Worm (Caenorhabditis elegans): ENCODE measurements around the gene mrpl-20.

The mrpl-20 gene

ce11 chrII:13383061-13383460, 45.0 kb downstream of the mrpl-20 start:
- TF ChIP-seq mxl-2 (GFP tag; conservative IDR thresholded peaks at IDR 0.05) (no peak), set-16 (GFP tag; IDR thresholded peaks at IDR 0.05) (peak; percentile 71)

- no peak for TF ChIP-seq mes-2 (tag; optimal IDR thresholded peaks at IDR 0.05; ENCODE audit: poor library complexity, severe bottlenecking)
- TF ChIP-seq nhr-102 (tag; optimal IDR thresholded peaks at IDR 0.05) = no peak
- no peak for TF ChIP-seq dpl-1 (GFP tag; optimal IDR thresholded peaks at IDR 0.05)
- TF ChIP-seq aha-1 (tag) = no peak
- no peak for TF ChIP-seq daf-8 (GFP tag; IDR thresholded peaks at IDR 0.05)
- TF ChIP-seq ceh-32 (tag; optimal IDR thresholded peaks at IDR 0.05; ENCODE audit: poor library complexity) = no peak
- no peak for TF ChIP-seq Y75B8A.6 (GFP tag; IDR thresholded peaks at IDR 0.05)
- TF ChIP-seq daf-16 (GFP tag; optimal IDR thresholded peaks at IDR 0.05) = no peak
- TF ChIP-seq daf-16 (tag; optimal IDR thresholded peaks at IDR 0.05) = no peak
- no peak for TF ChIP-seq jun-1 (tag; optimal IDR thresholded peaks at IDR 0.05)
- TF ChIP-seq unc-130 (GFP tag; optimal IDR thresholded peaks at IDR 0.05) = no peak
- no peak for TF ChIP-seq daf-12 (tag; optimal IDR thresholded peaks at IDR 0.05)
- no peak for TF ChIP-seq F44E2.7 (GFP tag; IDR thresholded peaks at IDR 0.05)
- TF ChIP-seq nhr-111 (GFP tag; optimal IDR thresholded peaks at IDR 0.05) = no peak
- TF ChIP-seq ceh-20 (GFP tag; IDR thresholded peaks at IDR 0.05) = no peak
Observed at ce11 chrII:13389461-13389860, 51.4 kb downstream of the mrpl-20 start, which contains the start of gene Y48C3A.14. Gene Y48C3A.14 (plus strand): TSS chrII:13389761.
